Worm (Caenorhabditis elegans) whole organism, L2 larva: Measurements from ENCODE around the gene algn-8.

Source experiments
- C34F6.9 ChIP-seq: fragments of 150-350 bp; optimal IDR thresholded peaks from 2 replicates; lab custom pipeline; 2014; ENCODE audit warnings: missing biosample characterization, missing genetic modification characterization
- F13H6.1 ChIP-seq: sonication (generic microtip); optimal IDR thresholded peaks from 2 replicates; lab custom pipeline; 2016; ENCODE audit warnings: missing genetic modification characterization, missing compliant biosample characterization
- R02D3.7 ChIP-seq: fragments of 150-350 bp; optimal IDR thresholded peaks from 2 replicates; lab custom pipeline; 2014; ENCODE audit warnings: missing biosample characterization, missing genetic modification characterization
- Y55F3AM.14 ChIP-seq: fragments of 200-800 bp; sonication (Bioruptor generic); optimal IDR thresholded peaks from 2 replicates; lab custom pipeline; 2018; ENCODE audit warnings: mild to moderate bottlenecking, missing genetic modification characterization, missing compliant biosample characterization
- ZK546.5 ChIP-seq: sonication (generic microtip); optimal IDR thresholded peaks from 2 replicates; lab custom pipeline; 2017; ENCODE audit warnings: missing biosample characterization, missing genetic modification characterization
- alr-1 ChIP-seq: fragments of 150-350 bp; optimal IDR thresholded peaks from 2 replicates; lab custom pipeline; 2014; ENCODE audit warnings: missing biosample characterization, missing genetic modification characterization
- aly-2 ChIP-seq: fragments of 150-350 bp; optimal IDR thresholded peaks from 2 replicates; lab custom pipeline; 2014; ENCODE audit warnings: missing biosample characterization, missing genetic modification characterization
- ama-1 ChIP-seq: fragments of 150-350 bp; optimal IDR thresholded peaks from 2 replicates; lab custom pipeline; 2018; ENCODE audit warnings: inconsistent platforms
- blmp-1 ChIP-seq: sonication (generic microtip); optimal IDR thresholded peaks from 2 replicates; lab custom pipeline; 2017; ENCODE audit warnings: missing genetic modification characterization, mild to moderate bottlenecking, missing compliant biosample characterization, antibody characterized with exemption, moderate library complexity; ENCODE audit not compliant: insufficient read depth
- ceh-16 ChIP-seq: fragments of 150-350 bp; optimal IDR thresholded peaks from 2 replicates; lab custom pipeline; 2014; ENCODE audit warnings: missing biosample characterization, missing genetic modification characterization
- ceh-82 ChIP-seq: fragments of 150-350 bp; optimal IDR thresholded peaks from 2 replicates; lab custom pipeline; 2014; ENCODE audit warnings: missing biosample characterization, missing genetic modification characterization
- crh-2 ChIP-seq: sonication (generic microtip); optimal IDR thresholded peaks from 2 replicates; lab custom pipeline; 2017; ENCODE audit warnings: missing biosample characterization, missing genetic modification characterization
- dmd-4 ChIP-seq: sonication (generic microtip); optimal IDR thresholded peaks from 2 replicates; lab custom pipeline; 2017; ENCODE audit warnings: missing biosample characterization, missing genetic modification characterization
- egl-27 ChIP-seq: sonication (generic microtip); optimal IDR thresholded peaks from 3 replicates; lab custom pipeline; 2017; ENCODE audit warnings: missing biosample characterization, missing genetic modification reagents, missing genetic modification characterization
- elt-1 ChIP-seq: fragments of 150-350 bp; optimal IDR thresholded peaks from 2 replicates; lab custom pipeline; 2014; ENCODE audit warnings: missing biosample characterization, missing genetic modification characterization
- elt-3 ChIP-seq: sonication (generic microtip); optimal IDR thresholded peaks from 2 replicates; lab custom pipeline; 2017; ENCODE audit warnings: missing biosample characterization, missing genetic modification characterization
- fos-1 ChIP-seq: fragments of 150-350 bp; optimal IDR thresholded peaks from 2 replicates; lab custom pipeline; 2014; ENCODE audit warnings: missing biosample characterization, missing genetic modification characterization
- gmeb-1 ChIP-seq: fragments of 150-350 bp; optimal IDR thresholded peaks from 2 replicates; lab custom pipeline; 2014; ENCODE audit warnings: missing biosample characterization, missing genetic modification characterization
- lin-11 ChIP-seq: fragments of 150-350 bp; sonication (generic microtip); optimal IDR thresholded peaks from 2 replicates; lab custom pipeline; 2014; ENCODE audit warnings: missing biosample characterization, missing genetic modification characterization, inconsistent platforms, mixed read lengths
- lin-13 ChIP-seq: fragments of 150-350 bp; optimal IDR thresholded peaks from 2 replicates; lab custom pipeline; 2014; ENCODE audit warnings: missing biosample characterization, missing genetic modification reagents, missing genetic modification characterization
- lsy-2 ChIP-seq, 2 experiments: fragments of 150-350 bp in 1 of 2; sonication (generic microtip) in 1 of 2; optimal IDR thresholded peaks; 2 replicates each; lab custom pipeline; 2014 to 2017; ENCODE audit warnings: missing biosample characterization in 2 of 2, missing genetic modification characterization in 2 of 2
- mab-5 ChIP-seq: fragments of 150-350 bp; optimal IDR thresholded peaks from 2 replicates; lab custom pipeline; 2014; ENCODE audit warnings: missing biosample characterization, missing genetic modification characterization
- mdl-1 ChIP-seq, 2 experiments: fragments of 150-350 bp in 1 of 2; sonication (generic microtip) in 1 of 2; optimal IDR thresholded peaks; 2 replicates each; lab custom pipeline; 2017; ENCODE audit warnings: missing biosample characterization in 2 of 2, missing genetic modification characterization in 2 of 2
- nhr-10 ChIP-seq: sonication (generic microtip); optimal IDR thresholded peaks from 2 replicates; lab custom pipeline; 2017; ENCODE audit warnings: missing biosample characterization, missing genetic modification characterization
- nhr-11 ChIP-seq: fragments of 150-350 bp; optimal IDR thresholded peaks from 2 replicates; lab custom pipeline; 2014; ENCODE audit warnings: missing biosample characterization, missing genetic modification characterization
- nhr-12 ChIP-seq: fragments of 150-350 bp; optimal IDR thresholded peaks from 2 replicates; lab custom pipeline; 2014; ENCODE audit warnings: missing biosample characterization, missing genetic modification characterization
- nhr-129 ChIP-seq: fragments of 150-350 bp; optimal IDR thresholded peaks from 2 replicates; lab custom pipeline; 2014; ENCODE audit warnings: missing biosample characterization, missing genetic modification characterization
- nhr-21 ChIP-seq: fragments of 150-350 bp; optimal IDR thresholded peaks from 2 replicates; lab custom pipeline; 2014; ENCODE audit warnings: missing biosample characterization, missing genetic modification characterization
- nhr-23 ChIP-seq: fragments of 150-350 bp; optimal IDR thresholded peaks from 2 replicates; lab custom pipeline; 2014; ENCODE audit warnings: missing biosample characterization, missing genetic modification reagents, missing genetic modification characterization
- nhr-237 ChIP-seq: fragments of 150-350 bp; optimal IDR thresholded peaks from 2 replicates; lab custom pipeline; 2014; ENCODE audit warnings: missing biosample characterization, missing genetic modification characterization
- nhr-25 ChIP-seq: fragments of 150-350 bp; sonication (generic microtip); optimal IDR thresholded peaks from 3 replicates; lab custom pipeline; 2014; ENCODE audit warnings: missing biosample characterization, missing genetic modification characterization
- nhr-6 ChIP-seq: fragments of 150-350 bp; optimal IDR thresholded peaks from 2 replicates; lab custom pipeline; 2014; ENCODE audit warnings: missing biosample characterization, missing genetic modification characterization
- nhr-77 ChIP-seq: fragments of 150-350 bp; optimal IDR thresholded peaks from 2 replicates; lab custom pipeline; 2014; ENCODE audit warnings: missing biosample characterization, missing genetic modification characterization
- peb-1 ChIP-seq: fragments of 150-350 bp; optimal IDR thresholded peaks from 2 replicates; lab custom pipeline; 2014; ENCODE audit warnings: missing biosample characterization, missing genetic modification characterization
- sem-4 ChIP-seq: fragments of 150-350 bp; optimal IDR thresholded peaks from 2 replicates; lab custom pipeline; 2014; ENCODE audit warnings: missing biosample characterization, missing genetic modification reagents, missing genetic modification characterization
- skn-1 ChIP-seq: sonication (generic microtip); optimal IDR thresholded peaks from 2 replicates; lab custom pipeline; 2017; ENCODE audit warnings: missing biosample characterization, missing genetic modification characterization
- sma-3 ChIP-seq: sonication (generic microtip); optimal IDR thresholded peaks from 2 replicates; lab custom pipeline; 2016; ENCODE audit warnings: missing genetic modification reagents, missing genetic modification characterization, missing compliant biosample characterization
- sma-9 ChIP-seq, 2 experiments: fragments of 150-350 bp in 1 of 2; sonication (generic microtip) in 1 of 2; optimal IDR thresholded peaks; 2 replicates each; lab custom pipeline; 2014 to 2016; ENCODE audit warnings: missing genetic modification characterization in 2 of 2, mild to moderate bottlenecking in 1 of 2, missing biosample characterization in 1 of 2, missing compliant biosample characterization in 1 of 2, missing genetic modification reagents in 1 of 2, moderate library complexity in 1 of 2
- snpc-4 ChIP-seq: fragments of 150-350 bp; optimal IDR thresholded peaks from 2 replicates; lab custom pipeline; 2014; ENCODE audit warnings: missing biosample characterization, missing genetic modification characterization
- unc-39 ChIP-seq: fragments of 150-350 bp; optimal IDR thresholded peaks from 2 replicates; lab custom pipeline; 2014; ENCODE audit warnings: missing biosample characterization, missing genetic modification characterization
- unc-55 ChIP-seq: fragments of 150-350 bp; sonication (generic microtip); optimal IDR thresholded peaks from 3 replicates; lab custom pipeline; 2014; ENCODE audit warnings: missing biosample characterization, missing genetic modification reagents, missing genetic modification characterization
- unc-62 ChIP-seq: fragments of 150-350 bp; optimal IDR thresholded peaks from 2 replicates; lab custom pipeline; 2014; ENCODE audit warnings: missing biosample characterization, missing genetic modification reagents, missing genetic modification characterization
- zag-1 ChIP-seq: fragments of 150-350 bp; optimal IDR thresholded peaks from 2 replicates; lab custom pipeline; 2014; ENCODE audit warnings: missing biosample characterization, missing genetic modification characterization
- ztf-1 ChIP-seq: fragments of 200-800 bp; sonication (Bioruptor generic); conservative IDR thresholded peaks from 2 replicates; pipeline ENCODE4 v1.3.6; 2022; ENCODE audit warnings: missing genetic modification characterization, missing compliant biosample characterization
- ztf-4 ChIP-seq: fragments of 150-350 bp; optimal IDR thresholded peaks from 2 replicates; lab custom pipeline; 2014; ENCODE audit warnings: missing biosample characterization, missing genetic modification characterization

The algn-8 gene

DNA sequence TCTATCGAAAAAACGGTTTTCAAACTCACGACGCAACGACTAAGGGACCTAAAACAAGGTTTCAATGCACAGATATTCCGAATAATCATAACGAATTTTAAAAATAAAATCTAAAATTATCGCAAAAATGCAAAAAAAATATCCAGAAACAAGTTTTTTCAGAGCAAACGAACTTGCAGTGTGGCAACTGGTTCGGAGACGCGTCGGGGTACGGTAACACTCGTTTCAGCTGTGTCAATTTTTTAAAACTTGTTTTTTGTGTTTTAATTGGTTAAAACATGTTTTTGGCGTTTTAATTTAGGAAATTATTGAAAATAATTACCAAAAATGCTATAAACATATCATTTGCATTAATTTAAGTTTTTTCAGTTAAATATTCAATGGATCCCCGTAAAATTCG lies 6.2 kb upstream of the algn-8 start, which contains the start of gene C08H9.16 (continued):
- peak; percentile 32 for TF ChIP-seq blmp-1
- no peak for TF ChIP-seq peb-1 (tag; lab: Kevin White, UChicago)
- TF ChIP-seq C34F6.9 (tag; lab: Kevin White, UChicago): peak; percentile 58
- TF ChIP-seq nhr-129 (tag; lab: Kevin White, UChicago): peak; percentile 48
- TF ChIP-seq R02D3.7: no peak
- TF ChIP-seq nhr-237: no peak

DNA sequence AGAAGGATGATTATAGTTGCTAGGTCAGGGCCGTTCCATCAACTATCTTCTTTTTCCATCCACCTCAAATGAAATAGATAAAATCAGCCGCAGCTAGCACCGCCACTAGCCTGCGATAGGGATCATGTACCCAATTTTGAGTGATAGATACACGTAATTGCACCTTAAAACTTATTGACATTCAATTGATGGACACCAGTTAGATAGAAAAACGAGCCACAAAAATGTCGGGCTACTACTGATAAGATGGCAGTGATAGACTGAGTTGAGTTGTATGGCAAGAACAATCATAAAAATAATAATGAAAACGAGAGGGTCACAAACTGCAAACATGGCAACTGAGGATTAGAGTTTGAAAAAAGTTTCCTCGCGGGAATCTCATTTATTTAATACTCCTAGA lies 5.6 kb upstream of the algn-8 start:
- TF ChIP-seq fos-1 (tag; lab: Kevin White, UChicago) (peak; percentile 70), unc-39 (tag; lab: Kevin White, UChicago) (no peak), Y55F3AM.14 (no peak), lin-11 (tag; lab: Kevin White, UChicago) (no peak), nhr-12 (tag; lab: Kevin White, UChicago) (no peak), nhr-10 (tag; lab: Kevin White, UChicago) (no peak), snpc-4 (tag; lab: Kevin White, UChicago) (no peak), sma-3 (GFP tag; lab: Kevin White, UChicago) (no peak), ztf-4 (tag; lab: Kevin White, UChicago) (no peak), gmeb-1 (tag; lab: Kevin White, UChicago) (no peak), aly-2 (tag; lab: Kevin White, UChicago) (no peak), mdl-1 (tag; optimal IDR thresholded peaks at IDR 0.05; lab: Kevin White, UChicago) (no peak), ZK546.5 (tag; lab: Kevin White, UChicago) (no peak), lin-13 (no peak), ama-1 (no peak), nhr-23 (tag; lab: Kevin White, UChicago) (no peak), F13H6.1 (tag; lab: Kevin White, UChicago) (no peak), unc-62 (GFP tag; lab: Kevin White, UChicago) (no peak), blmp-1 (no peak), crh-2 (no peak), egl-27 (peak; percentile 18), R02D3.7 (no peak), elt-1 (peak; percentile 83), skn-1 (tag; lab: Kevin White, UChicago) (no peak), nhr-237 (no peak), C34F6.9 (tag; lab: Kevin White, UChicago) (no peak), ceh-82 (tag; lab: Kevin White, UChicago) (no peak), alr-1 (no peak), nhr-6 (no peak), lsy-2 (tag; optimal IDR thresholded peaks at IDR 0.05; lab: Kevin White, UChicago) (no peak), zag-1 (no peak), nhr-25 (no peak), ceh-16 (tag; lab: Kevin White, UChicago) (peak; percentile 83), mab-5 (tag; lab: Kevin White, UChicago) (no peak), elt-3 (tag; lab: Kevin White, UChicago) (no peak), sma-9 (GFP tag; optimal IDR thresholded peaks at IDR 0.05; lab: Kevin White, UChicago) (peak; percentile 79), sma-9 (tag; optimal IDR thresholded peaks at IDR 0.05; lab: Kevin White, UChicago) (no peak), unc-55 (no peak)

DNA sequence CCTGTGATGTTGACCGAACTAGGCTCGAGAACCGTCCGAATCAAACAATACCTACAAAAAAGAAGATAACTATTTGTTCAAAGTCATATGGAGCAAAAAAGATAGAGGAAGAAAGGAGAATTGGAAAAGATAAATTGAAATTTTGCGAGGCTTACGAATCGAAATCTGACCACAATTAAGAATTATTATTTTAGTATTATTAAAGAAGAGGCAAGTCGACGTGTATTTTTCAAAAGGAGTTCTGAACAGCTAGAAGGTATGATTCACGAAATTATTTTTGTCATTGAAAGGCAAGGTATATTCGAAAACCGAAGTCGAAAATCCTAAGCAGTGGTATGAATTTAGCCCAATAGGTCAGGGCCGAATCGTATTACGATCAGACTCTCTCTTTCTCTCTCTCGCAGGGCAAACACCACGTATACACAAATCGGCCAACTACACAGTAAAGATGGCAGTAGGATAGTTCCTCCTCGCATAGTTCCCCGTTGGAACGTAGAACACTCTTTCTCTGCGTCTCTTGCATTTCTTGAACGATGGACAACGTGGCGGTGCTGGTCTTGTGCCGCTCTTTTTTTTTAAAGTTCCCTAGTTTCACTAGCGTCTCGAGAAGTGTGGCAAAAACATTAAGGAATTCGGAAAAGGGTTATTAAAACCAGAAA lies 4.9 kb upstream of the algn-8 start, which contains the start of gene vgln-1:
Gene vgln-1, minus strand, starts transcription at position 51 of the 659 bp plus-strand sequence.
- TF ChIP-seq elt-3 (tag; lab: Kevin White, UChicago) (no peak), skn-1 (tag; lab: Kevin White, UChicago) (no peak), nhr-25 (peak; percentile 39), lin-13 (no peak), R02D3.7 (no peak), C34F6.9 (tag; lab: Kevin White, UChicago) (no peak), gmeb-1 (tag; lab: Kevin White, UChicago) (no peak), sma-9 (GFP tag; optimal IDR thresholded peaks at IDR 0.05; lab: Kevin White, UChicago) (no peak), sma-9 (tag; optimal IDR thresholded peaks at IDR 0.05; lab: Kevin White, UChicago) (no peak), lsy-2 (tag; optimal IDR thresholded peaks at IDR 0.05; lab: Kevin White, UChicago) (peak in 1 of 2 experiments; percentile 26), ztf-4 (tag; lab: Kevin White, UChicago) (no peak), blmp-1 (no peak), fos-1 (tag; lab: Kevin White, UChicago) (no peak), F13H6.1 (tag; lab: Kevin White, UChicago) (no peak), nhr-21 (tag; lab: Kevin White, UChicago) (no peak), zag-1 (no peak), crh-2 (peak; percentile 41), mdl-1 (tag; optimal IDR thresholded peaks at IDR 0.05; lab: Kevin White, UChicago) (no peak), nhr-129 (tag; lab: Kevin White, UChicago) (peak; percentile 49), ztf-1 (no peak), ama-1 (no peak), nhr-237 (no peak), nhr-77 (tag; lab: Kevin White, UChicago) (no peak), dmd-4 (tag; lab: Kevin White, UChicago) (no peak), unc-62 (GFP tag; lab: Kevin White, UChicago) (no peak), alr-1 (no peak), ZK546.5 (tag; lab: Kevin White, UChicago) (no peak), sem-4 (tag; lab: Kevin White, UChicago) (no peak), nhr-11 (tag; lab: Kevin White, UChicago) (no peak), nhr-10 (tag; lab: Kevin White, UChicago) (no peak)
